Fruit fly (Drosophila melanogaster) whole organism, pupa: ENCODE data around the gene CG6739.

ENCODE experiments used
- CG10348 ChIP-seq: fragments of 200-800 bp; sonication (Bioruptor generic); IDR thresholded peaks from 2 replicates; pipeline ENCODE4 v1.3.6; 2022; ENCODE audit warnings: missing biosample characterization, missing genetic modification characterization
- CG13204 ChIP-seq: fragments of 200-800 bp; sonication (Bioruptor generic); optimal IDR thresholded peaks from 2 replicates; lab custom pipeline; 2018; ENCODE audit warnings: missing biosample characterization, mild to moderate bottlenecking, missing genetic modification characterization, moderate library complexity
- CG15710 ChIP-seq: fragments of 200-800 bp; sonication (Bioruptor generic); optimal IDR thresholded peaks from 2 replicates; lab custom pipeline; 2018; ENCODE audit warnings: missing biosample characterization, mild to moderate bottlenecking, missing genetic modification characterization, moderate library complexity
- CG32121 ChIP-seq: fragments of 200-800 bp; sonication (Bioruptor generic); IDR thresholded peaks from 2 replicates; pipeline ENCODE4 v1.3.6; 2022; ENCODE audit warnings: missing biosample characterization, missing genetic modification characterization
- CG8159 ChIP-seq: fragments of 200-800 bp; sonication (Bioruptor generic); optimal IDR thresholded peaks from 3 replicates; lab custom pipeline; 2018; ENCODE audit warnings: missing biosample characterization, mild to moderate bottlenecking, missing genetic modification characterization, moderate library complexity
- D1 ChIP-seq: fragments of 200-800 bp; sonication (Bioruptor generic); optimal IDR thresholded peaks from 2 replicates; lab custom pipeline; 2018; ENCODE audit warnings: missing biosample characterization, mild to moderate bottlenecking, missing genetic modification characterization, moderate library complexity
- EcR ChIP-seq: fragments of 200-800 bp; sonication (Bioruptor generic); optimal IDR thresholded peaks from 3 replicates; lab custom pipeline; 2019; ENCODE audit warnings: missing biosample characterization, missing genetic modification characterization, mild to moderate bottlenecking, moderate library complexity, missing genetic modification reagents
- gl ChIP-seq: fragments of 200-800 bp; sonication (Bioruptor generic); optimal IDR thresholded peaks from 2 replicates; lab custom pipeline; 2018; ENCODE audit warnings: missing biosample characterization, mild to moderate bottlenecking, missing genetic modification characterization

dm6 chr2L:7576462-7577360 lies 31.5 kb upstream of the CG6739 start:
- TF ChIP-seq CG32121 (peak; percentile 94), EcR (GFP tag; lab: Kevin White, UChicago) (peak; percentile 59), CG13204 (peak; percentile 73), gl (peak; percentile 94), CG15710 (tag; lab: Kevin White, UChicago) (peak; percentile 10), CG10348 (peak; percentile 43; the same call in 1 of the 2 replicates), D1 (tag; lab: Kevin White, UChicago) (peak; percentile 92), CG8159 (tag; lab: Kevin White, UChicago) (peak; percentile 97)
